Fruit fly (Drosophila melanogaster): ENCODE results near the gene nSyb.

The nSyb gene

dm6 chr3L:1629064-1629777 is 8.3 kb downstream of the nSyb start, which contains the start of gene GC (continued):
- TF ChIP-seq fd85E (GFP tag; optimal IDR thresholded peaks at IDR 0.05) (no peak), CG11762 (GFP tag; optimal IDR thresholded peaks at IDR 0.05; ENCODE audit: insufficient read depth) (no peak), cyc (GFP tag; optimal IDR thresholded peaks at IDR 0.05) (no peak), eg (GFP tag; IDR thresholded peaks at IDR 0.05) (no peak), acj6 (GFP tag; optimal IDR thresholded peaks at IDR 0.05) (peak; percentile 36), Met (GFP tag; optimal IDR thresholded peaks at IDR 0.05) (no peak), CG6276 (GFP tag; optimal IDR thresholded peaks at IDR 0.05) (no peak), Smox (GFP tag; optimal IDR thresholded peaks at IDR 0.05) (peak; percentile 34), pdm3 (GFP tag; optimal IDR thresholded peaks at IDR 0.05) (no peak), CG3032 (tag; optimal IDR thresholded peaks at IDR 0.05) (no peak), dsx (GFP tag; optimal IDR thresholded peaks at IDR 0.05; ENCODE audit: poor library complexity, severe bottlenecking) (no peak), CG6792 (GFP tag; optimal IDR thresholded peaks at IDR 0.05) (no peak), OdsH (GFP tag; optimal IDR thresholded peaks at IDR 0.05) (no peak), CG7368 (GFP tag; optimal IDR thresholded peaks at IDR 0.05) (no peak), Ets96B (tag; optimal IDR thresholded peaks at IDR 0.05) (no peak), vri (GFP tag; optimal IDR thresholded peaks at IDR 0.05) (no peak), CG1621 (tag; optimal IDR thresholded peaks at IDR 0.05) (no peak), CG11902 (GFP tag; optimal IDR thresholded peaks at IDR 0.05) (no peak), topi (GFP tag; optimal IDR thresholded peaks at IDR 0.05) (no peak), CG6163 (GFP tag; IDR thresholded peaks at IDR 0.05) (no peak), Sox102F (GFP tag; optimal IDR thresholded peaks at IDR 0.05) (peak; percentile 19), svp (GFP tag) (no peak), Ets21C (GFP tag; optimal IDR thresholded peaks at IDR 0.05) (peak; percentile 23), salr (GFP tag; optimal IDR thresholded peaks at IDR 0.05) (no peak), CG10669 (GFP tag; optimal IDR thresholded peaks at IDR 0.05) (no peak), dac (GFP tag; optimal IDR thresholded peaks at IDR 0.05) (no peak)

DNA sequence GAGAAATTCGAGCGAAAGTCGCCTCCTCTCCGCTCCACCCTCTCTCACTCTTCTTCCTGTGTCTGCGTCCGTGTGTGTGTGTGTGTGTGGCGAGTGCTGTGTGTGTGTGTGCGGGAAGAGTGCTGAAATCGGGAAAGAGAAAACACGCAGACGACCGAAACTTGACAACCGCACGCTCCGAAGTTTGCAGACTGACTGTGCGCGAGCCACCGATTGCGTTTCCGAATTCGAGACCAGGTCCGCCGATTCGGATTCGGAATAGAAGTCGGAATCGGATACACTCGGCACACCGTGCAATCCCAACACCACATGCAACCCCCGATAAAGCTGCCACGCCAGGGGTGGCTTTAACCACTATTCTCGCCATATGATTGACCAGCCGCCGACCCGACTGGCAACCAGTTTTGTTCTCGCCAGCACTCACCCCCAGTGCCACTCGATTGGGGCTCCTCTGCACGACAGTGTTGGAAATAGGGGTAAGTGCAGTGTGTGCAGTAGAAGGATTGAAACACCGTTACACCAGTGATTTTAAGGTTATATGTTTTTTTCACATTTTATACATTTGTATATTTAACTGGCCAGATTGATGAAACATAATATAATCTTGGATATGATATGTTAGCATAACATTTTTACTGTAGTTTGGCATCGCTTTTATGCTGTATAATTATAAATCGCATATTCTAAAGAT is 9.2 kb downstream of the nSyb start, which contains the start of gene CG13928:
TSS of gene CG13928 (minus strand) at position 202 of the 691 bp plus-strand sequence.
- TF ChIP-seq CG11294 (GFP tag; IDR thresholded peaks at IDR 0.05) (no peak), svp (GFP tag) (peak; percentile 29)

DNA sequence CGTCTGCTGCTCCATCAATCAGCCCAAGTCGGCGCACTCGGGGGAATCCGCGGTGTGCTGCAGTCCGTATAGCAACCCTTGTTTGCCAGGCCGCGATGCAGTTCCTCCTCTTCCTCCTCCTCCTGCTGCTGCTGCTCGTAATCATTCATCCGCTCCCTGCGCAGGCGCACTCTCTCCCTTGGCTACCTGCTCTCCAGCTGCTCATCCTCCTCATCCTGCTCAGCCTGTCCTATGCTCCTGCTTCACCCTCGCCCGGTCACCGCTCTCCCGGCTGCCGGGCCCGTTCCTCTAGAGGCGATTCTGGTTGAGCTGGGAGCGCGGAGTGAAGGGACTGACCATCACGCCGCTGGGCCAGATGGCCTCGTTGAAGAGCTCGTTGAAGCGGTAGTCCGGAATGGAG is 10.6 kb downstream of the nSyb start:
- TF ChIP-seq svp (GFP tag) (peak; percentile 38), OdsH (GFP tag; optimal IDR thresholded peaks at IDR 0.05) (no peak), vri (GFP tag; optimal IDR thresholded peaks at IDR 0.05) (no peak), Sox14 (GFP tag; optimal IDR thresholded peaks at IDR 0.05) (no peak)

- TF ChIP-seq CG10669 (GFP tag; optimal IDR thresholded peaks at IDR 0.05) (no peak), CG9139 (GFP tag; optimal IDR thresholded peaks at IDR 0.05) (no peak), CG6808 (GFP tag; optimal IDR thresholded peaks at IDR 0.05) (no peak), ss (GFP tag; optimal IDR thresholded peaks at IDR 0.05) (peak in 1 of 2 experiments; percentile 36), CG32006 (GFP tag; optimal IDR thresholded peaks at IDR 0.05) (peak; percentile 23), Hr39 (GFP tag; optimal IDR thresholded peaks at IDR 0.05) (peak; percentile 57), CG3032 (tag; optimal IDR thresholded peaks at IDR 0.05) (no peak), CG6792 (GFP tag; optimal IDR thresholded peaks at IDR 0.05) (no peak), Smox (GFP tag; optimal IDR thresholded peaks at IDR 0.05) (peak; percentile 23), Eip75B (GFP tag; optimal IDR thresholded peaks at IDR 0.05) (peak; percentile 45), Met (GFP tag; optimal IDR thresholded peaks at IDR 0.05) (no peak), Hr4 (GFP tag; optimal IDR thresholded peaks at IDR 0.05) (no peak), CG11902 (GFP tag; optimal IDR thresholded peaks at IDR 0.05) (peak; percentile 44), Ets21C (GFP tag; optimal IDR thresholded peaks at IDR 0.05) (no peak), cyc (GFP tag; optimal IDR thresholded peaks at IDR 0.05) (peak; percentile 49), lz (GFP tag; optimal IDR thresholded peaks at IDR 0.05) (peak; percentile 31), CG6854 (GFP tag; optimal IDR thresholded peaks at IDR 0.05) (peak; percentile 11), Eip78C (GFP tag) (no peak), Gug (GFP tag; IDR thresholded peaks at IDR 0.05) (no peak), CG6163 (GFP tag; IDR thresholded peaks at IDR 0.05) (0 out of 3 replicates have a peak, but pooled peaks have one; percentile 28), vri (GFP tag; optimal IDR thresholded peaks at IDR 0.05) (peak; percentile 77), CG7368 (GFP tag; optimal IDR thresholded peaks at IDR 0.05) (no peak), Sox14 (GFP tag; optimal IDR thresholded peaks at IDR 0.05) (peak; percentile 47), CG31627 (GFP tag; optimal IDR thresholded peaks at IDR 0.05) (peak; percentile 10), achi (GFP tag; optimal IDR thresholded peaks at IDR 0.05) (peak; percentile 27), dsx (GFP tag; optimal IDR thresholded peaks at IDR 0.05; ENCODE audit: poor library complexity, severe bottlenecking) (no peak), svp (GFP tag) (peak; percentile 84)
These were observed 19.3 kb downstream of the nSyb start, which contains the start of the genes CG13926, ABCB7 and CG33230 for dm6 chr3L:1618116-1618727. CG13926 (minus strand) TSS chr3L:1618158. ABCB7 (plus strand) TSS chr3L:1618414. CG33230 (plus strand) TSS chr3L:1618414.

All from whole organism, prepupa.